Worm (Caenorhabditis elegans) whole organism, young adult: Measurements from ENCODE around the gene gcy-20.

Source experiments
- C06A6.2 ChIP-seq: fragments of 200-800 bp; sonication (Bioruptor generic); conservative IDR thresholded peaks from 2 replicates; pipeline ENCODE4 v1.3.6; 2022; ENCODE audit warnings: missing genetic modification characterization, missing compliant biosample characterization
- Y79H2A.3 ChIP-seq: fragments of 200-800 bp; sonication (Bioruptor generic); conservative IDR thresholded peaks from 2 replicates; pipeline ENCODE4 v1.3.6; 2022; ENCODE audit warnings: missing genetic modification reagents, missing genetic modification characterization, missing compliant biosample characterization
- efl-1 ChIP-seq: fragments of 150-350 bp; optimal IDR thresholded peaks from 2 replicates; lab custom pipeline; 2014; ENCODE audit warnings: missing biosample characterization, missing genetic modification reagents, missing genetic modification characterization
- egrh-3 ChIP-seq: fragments of 200-800 bp; sonication (Bioruptor generic); IDR thresholded peaks from 2 replicates; pipeline ENCODE4 v1.3.6; 2022; ENCODE audit warnings: missing genetic modification reagents, missing genetic modification characterization, missing compliant biosample characterization
- unc-130 ChIP-seq: sonication (generic microtip); optimal IDR thresholded peaks from 2 replicates; lab custom pipeline; 2016; ENCODE audit warnings: missing genetic modification reagents, missing genetic modification characterization, missing compliant biosample characterization

ce11 chrV:16271121-16271520, 17.5 kb upstream of the gcy-20 start, which contains the start of gene T13F3.6:
- TF ChIP-seq efl-1 (no peak), unc-130 (GFP tag; lab: Kevin White, UChicago) (no peak), egrh-3 (GFP tag; lab: Robert Waterston, UW) (no peak), C06A6.2 (GFP tag; lab: Robert Waterston, UW) (no peak), Y79H2A.3 (no peak)
